Fruit fly (Drosophila melanogaster) whole organism, embryonic: ENCODE data around the gene CG10710.
A peak's percentile ranks its signal among the peaks of the same experiment; 100 is the strongest.

Experiments
- Ada2b ChIP-seq: fragments of 200-800 bp; sonication (Bioruptor generic); IDR thresholded peaks from 2 replicates; pipeline ENCODE4 v1.3.6; 2022; ENCODE audit warnings: missing biosample characterization, missing genetic modification characterization
- CG10543 ChIP-seq: fragments of 200-800 bp; sonication (Bioruptor generic); optimal IDR thresholded peaks from 3 replicates; lab custom pipeline; 2017; ENCODE audit warnings: missing biosample characterization, mild to moderate bottlenecking, missing genetic modification characterization, moderate library complexity
- CG11093 ChIP-seq: fragments of 200-800 bp; sonication (Bioruptor generic); IDR thresholded peaks from 3 replicates; pipeline ENCODE4 v1.3.6; 2022; ENCODE audit warnings: missing biosample characterization, missing genetic modification characterization
- CG11695 ChIP-seq: fragments of 200-800 bp; sonication (Bioruptor generic); IDR thresholded peaks from 3 replicates; pipeline ENCODE4 v1.3.6; 2022; ENCODE audit warnings: missing biosample characterization, missing genetic modification characterization
- CG12071 ChIP-seq: fragments of 200-800 bp; sonication (Bioruptor generic); optimal IDR thresholded peaks from 3 replicates; lab custom pipeline; 2018; ENCODE audit warnings: missing biosample characterization, mild to moderate bottlenecking, missing genetic modification characterization
- CG12744 ChIP-seq: fragments of 200-800 bp; sonication (Bioruptor generic); optimal IDR thresholded peaks from 2 replicates; lab custom pipeline; 2016; ENCODE audit warnings: missing biosample characterization, missing genetic modification characterization
- CG13287 ChIP-seq: fragments of 200-800 bp; sonication (Bioruptor generic); IDR thresholded peaks from 2 replicates; pipeline ENCODE4 v1.3.6; 2022; ENCODE audit warnings: missing biosample characterization, missing genetic modification characterization; ENCODE audit not compliant: partially characterized antibody
- CG14014 ChIP-seq: fragments of 200-800 bp; sonication (Bioruptor generic); IDR thresholded peaks from 2 replicates; pipeline ENCODE4 v1.3.6; 2022; ENCODE audit warnings: missing biosample characterization, missing genetic modification characterization
- CG14441 ChIP-seq: fragments of 200-800 bp; sonication (Bioruptor generic); IDR thresholded peaks from 2 replicates; pipeline ENCODE4 v1.3.6; 2022; ENCODE audit warnings: missing biosample characterization, missing genetic modification characterization
- CG1529 ChIP-seq: fragments of 200-800 bp; sonication (Bioruptor generic); optimal IDR thresholded peaks from 3 replicates; lab custom pipeline; 2018; ENCODE audit warnings: missing biosample characterization, missing genetic modification characterization
- CG17385 ChIP-seq: fragments of 200-800 bp; sonication (Bioruptor generic); optimal IDR thresholded peaks from 3 replicates; lab custom pipeline; 2018; ENCODE audit warnings: missing biosample characterization, mild to moderate bottlenecking, missing genetic modification characterization
- CG2678 ChIP-seq: fragments of 200-800 bp; sonication (Bioruptor generic); optimal IDR thresholded peaks from 3 replicates; lab custom pipeline; 2019; ENCODE audit warnings: missing biosample characterization, mild to moderate bottlenecking, missing genetic modification characterization, moderate library complexity
- CG30431 ChIP-seq: fragments of 200-800 bp; sonication (Bioruptor generic); optimal IDR thresholded peaks from 2 replicates; lab custom pipeline; 2017; ENCODE audit warnings: missing biosample characterization, missing genetic modification characterization
- CG31388 ChIP-seq: fragments of 200-800 bp; sonication (Bioruptor generic); optimal IDR thresholded peaks from 2 replicates; lab custom pipeline; 2016; ENCODE audit warnings: missing biosample characterization, missing genetic modification characterization
- CG34224 ChIP-seq: fragments of 200-800 bp; sonication (Bioruptor generic); IDR thresholded peaks from 3 replicates; pipeline ENCODE4 v1.3.6; 2022; ENCODE audit warnings: missing biosample characterization, missing genetic modification characterization; ENCODE audit not compliant: partially characterized antibody
- CG4617 ChIP-seq: fragments of 200-800 bp; sonication (Bioruptor generic); optimal IDR thresholded peaks from 3 replicates; lab custom pipeline; 2016; ENCODE audit warnings: missing biosample characterization, missing genetic modification characterization, borderline replicate concordance
- CG5953 ChIP-seq: fragments of 200-800 bp; sonication (Bioruptor generic); IDR thresholded peaks from 2 replicates; pipeline ENCODE4 v1.3.6; 2022; ENCODE audit warnings: missing biosample characterization, missing genetic modification characterization
- CG6813 ChIP-seq: fragments of 200-800 bp; sonication (Bioruptor generic); optimal IDR thresholded peaks from 2 replicates; lab custom pipeline; 2017; ENCODE audit warnings: missing biosample characterization, missing genetic modification characterization, mild to moderate bottlenecking, moderate library complexity, missing genetic modification reagents
- CG7556 ChIP-seq: fragments of 200-800 bp; sonication (Bioruptor generic); optimal IDR thresholded peaks from 2 replicates; lab custom pipeline; 2017; ENCODE audit warnings: missing biosample characterization, mild to moderate bottlenecking, missing genetic modification characterization
- CG9215 ChIP-seq: fragments of 200-800 bp; sonication (Bioruptor generic); IDR thresholded peaks from 2 replicates; pipeline ENCODE4 v1.3.6; 2022; ENCODE audit warnings: missing biosample characterization, missing genetic modification characterization
- CkIIα-i1 ChIP-seq: fragments of 200-800 bp; sonication (Bioruptor generic); IDR thresholded peaks from 2 replicates; pipeline ENCODE4 v1.3.6; 2022; ENCODE audit warnings: missing biosample characterization, missing genetic modification characterization
- D19A ChIP-seq: fragments of 200-800 bp; optimal IDR thresholded peaks from 3 replicates; lab custom pipeline; 2019; ENCODE audit warnings: missing biosample characterization, mild to moderate bottlenecking, missing genetic modification characterization, moderate library complexity
- Deaf1 ChIP-seq: fragments of 200-800 bp; optimal IDR thresholded peaks from 3 replicates; lab custom pipeline; 2019; ENCODE audit warnings: missing biosample characterization, mild to moderate bottlenecking, missing genetic modification characterization, moderate library complexity
- Doc2 ChIP-seq: fragments of 200-800 bp; sonication (Bioruptor generic); IDR thresholded peaks from 2 replicates; pipeline ENCODE4 v1.3.6; 2022; ENCODE audit warnings: missing biosample characterization, missing genetic modification characterization
- Doc3 ChIP-seq: fragments of 200-800 bp; sonication (Bioruptor generic); IDR thresholded peaks from 3 replicates; pipeline ENCODE4 v1.3.6; 2022; ENCODE audit warnings: missing biosample characterization, missing genetic modification characterization; ENCODE audit not compliant: partially characterized antibody
- Hr39 ChIP-seq: fragments of >200 bp; optimal IDR thresholded peaks from 2 replicates; lab custom pipeline; 2017
- MESR4 ChIP-seq: fragments of 200-800 bp; sonication (Bioruptor generic); optimal IDR thresholded peaks from 2 replicates; lab custom pipeline; 2018; ENCODE audit warnings: missing biosample characterization, mild to moderate bottlenecking, missing genetic modification characterization, moderate library complexity
- Med ChIP-seq: fragments of 200-800 bp; sonication (Bioruptor generic); peaks from one replicate; lab custom pipeline; 2016; ENCODE audit warnings: missing biosample characterization, missing genetic modification characterization, mild to moderate bottlenecking, inconsistent platforms, moderate library complexity
- Nf-YA ChIP-seq: fragments of 200-800 bp; sonication (Bioruptor generic); IDR thresholded peaks from 2 replicates; pipeline ENCODE4 v1.3.6; 2022; ENCODE audit warnings: missing biosample characterization, missing genetic modification characterization
- Poxn ChIP-seq: fragments of 200-800 bp; sonication (Bioruptor generic); IDR thresholded peaks from 2 replicates; pipeline ENCODE4 v1.3.6; 2022; ENCODE audit warnings: missing biosample characterization, missing genetic modification characterization
- Ptx1 ChIP-seq: fragments of 200-800 bp; sonication (Bioruptor generic); IDR thresholded peaks from 2 replicates; pipeline ENCODE4 v1.3.6; 2022; ENCODE audit warnings: missing biosample characterization, missing genetic modification characterization
- Xrp1 ChIP-seq: fragments of 200-800 bp; sonication (Bioruptor generic); IDR thresholded peaks from 2 replicates; pipeline ENCODE4 v1.3.6; 2022; ENCODE audit warnings: missing biosample characterization, missing genetic modification characterization
- al ChIP-seq: fragments of 200-800 bp; sonication (Bioruptor generic); IDR thresholded peaks from 2 replicates; pipeline ENCODE4 v1.3.6; 2022; ENCODE audit warnings: missing biosample characterization, missing genetic modification characterization
- bcd ChIP-seq: fragments of 200-800 bp; sonication (Bioruptor generic); optimal IDR thresholded peaks from 2 replicates; lab custom pipeline; 2017; ENCODE audit warnings: missing biosample characterization, mild to moderate bottlenecking, missing genetic modification characterization
- bsh ChIP-seq, 2 experiments: fragments of 200-800 bp; sonication (Bioruptor generic); optimal IDR thresholded peaks; 2 replicates each; lab custom pipeline; 2017 to 2018; ENCODE audit warnings: mild to moderate bottlenecking in 2 of 2, missing biosample characterization in 2 of 2, missing genetic modification characterization in 2 of 2, moderate library complexity in 1 of 2
- chif ChIP-seq, 2 experiments: fragments of 200-800 bp; sonication (Bioruptor generic); optimal IDR thresholded peaks; 3 replicates each; lab custom pipeline; 2016; ENCODE audit warnings: missing biosample characterization in 2 of 2, missing genetic modification characterization in 2 of 2
- chinmo ChIP-seq: fragments of 200-800 bp; sonication (Bioruptor generic); IDR thresholded peaks from 4 replicates; pipeline ENCODE4 v1.3.6; 2022; ENCODE audit warnings: missing biosample characterization, missing genetic modification characterization; ENCODE audit not compliant: partially characterized antibody
- crol ChIP-seq: fragments of 200-800 bp; sonication (Bioruptor generic); IDR thresholded peaks from 2 replicates; pipeline ENCODE4 v1.3.6; 2022; ENCODE audit warnings: missing biosample characterization, missing genetic modification characterization
- hbn ChIP-seq: fragments of 200-800 bp; sonication (Bioruptor generic); IDR thresholded peaks from 2 replicates; pipeline ENCODE4 v1.3.6; 2022; ENCODE audit warnings: missing biosample characterization, missing genetic modification characterization; ENCODE audit not compliant: partially characterized antibody
- lab ChIP-seq: fragments of 200-800 bp; sonication (Bioruptor generic); optimal IDR thresholded peaks from 3 replicates; lab custom pipeline; 2017; ENCODE audit warnings: missing biosample characterization, missing genetic modification characterization, mild to moderate bottlenecking, moderate library complexity, missing genetic modification reagents
- nom ChIP-seq: fragments of 200-800 bp; sonication (Bioruptor generic); optimal IDR thresholded peaks from 2 replicates; lab custom pipeline; 2017; ENCODE audit warnings: missing biosample characterization, missing genetic modification characterization, mild to moderate bottlenecking, moderate library complexity, missing genetic modification reagents
- pb ChIP-seq: fragments of 200-800 bp; sonication (Bioruptor generic); optimal IDR thresholded peaks from 3 replicates; lab custom pipeline; 2016; ENCODE audit warnings: missing biosample characterization, missing genetic modification characterization
- row ChIP-seq: fragments of 200-800 bp; sonication (Bioruptor generic); IDR thresholded peaks from 3 replicates; pipeline ENCODE4 v1.3.6; 2022; ENCODE audit warnings: missing biosample characterization, missing genetic modification characterization
- sr ChIP-seq: fragments of 200-800 bp; sonication (Bioruptor generic); IDR thresholded peaks from 3 replicates; pipeline ENCODE4 v1.3.6; 2022; ENCODE audit warnings: missing biosample characterization, missing genetic modification characterization
- ssp ChIP-seq: fragments of 200-800 bp; sonication (Bioruptor generic); IDR thresholded peaks from 2 replicates; pipeline ENCODE4 v1.3.6; 2022; ENCODE audit warnings: missing biosample characterization, missing genetic modification characterization
- vnd ChIP-seq: fragments of 200-800 bp; sonication (Bioruptor generic); IDR thresholded peaks from 3 replicates; pipeline ENCODE4 v1.3.6; 2022; ENCODE audit warnings: missing biosample characterization, missing genetic modification characterization; ENCODE audit not compliant: partially characterized antibody
- zfh1 ChIP-seq: fragments of 200-800 bp; sonication (Bioruptor generic); IDR thresholded peaks from 3 replicates; pipeline ENCODE4 v1.3.6; 2022; ENCODE audit warnings: missing biosample characterization, missing genetic modification characterization

The CG10710 gene

DNA sequence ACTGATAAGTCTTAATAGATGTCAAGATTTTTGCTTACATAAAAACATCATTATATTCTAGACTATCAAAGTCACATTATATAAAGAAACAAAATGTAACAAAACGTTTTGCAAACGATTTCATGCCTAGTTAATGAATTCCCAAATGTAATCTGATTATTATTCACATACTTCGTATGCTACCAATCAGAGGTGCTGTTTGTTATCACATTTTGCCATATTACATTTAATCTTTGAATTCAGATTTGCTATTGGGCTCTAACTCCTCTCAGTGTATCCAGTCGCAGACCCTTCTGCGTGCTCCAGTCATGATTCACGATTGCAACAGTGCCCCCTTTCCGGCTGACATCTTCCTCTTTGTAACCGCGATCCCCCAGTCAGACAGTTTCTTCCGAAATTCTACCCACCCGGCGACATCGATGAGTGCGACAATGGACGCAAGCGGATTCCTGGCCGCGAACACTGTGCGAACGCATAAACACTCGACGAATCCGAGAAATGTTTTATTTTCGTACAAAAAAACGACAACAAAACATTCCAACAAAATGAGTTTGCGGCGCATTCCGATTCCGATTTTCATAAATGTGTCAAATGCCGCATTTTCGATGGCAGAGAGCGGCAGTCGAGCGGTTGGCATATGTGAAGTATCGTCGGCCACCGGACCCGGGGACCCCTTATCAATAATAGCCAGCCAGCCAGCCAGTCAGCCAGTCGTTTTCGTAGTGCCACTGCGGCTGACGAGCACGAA is 31.1 kb downstream of the CG10710 start (continued):
- TF ChIP-seq CG14441 (GFP tag; lab: Robert Waterston, UW) (peak; percentile 29; the same call in 1 of the 2 replicates), Hr39 (lab: Kevin White, UChicago) (no peak), CG1529 (GFP tag; lab: Kevin White, UChicago) (no peak), CG2678 (tag; lab: Kevin White, UChicago) (peak; percentile 5), zfh1 (GFP tag; lab: Robert Waterston, UW) (no peak), CkIIα-i1 (GFP tag; lab: Robert Waterston, UW) (no peak), chif (GFP tag; optimal IDR thresholded peaks at IDR 0.05; lab: Kevin White, UChicago) (peak in 1 of 2 experiments; percentile 4), chinmo (GFP tag; lab: Robert Waterston, UW) (0 out of 4 replicates have a peak, but pooled peaks have one; percentile 25), lab (no peak), CG10543 (GFP tag; lab: Kevin White, UChicago) (no peak), CG14014 (GFP tag; lab: Robert Waterston, UW) (peak; percentile 35; the same call in 1 of the 2 replicates), CG5953 (GFP tag; lab: Robert Waterston, UW) (no peak), D19A (no peak), Deaf1 (peak; percentile 55), Doc2 (GFP tag; lab: Robert Waterston, UW) (no peak), CG9215 (GFP tag; lab: Robert Waterston, UW) (0 out of 2 replicates have a peak, but pooled peaks have one; percentile 10), CG6813 (no peak), CG7556 (GFP tag; lab: Kevin White, UChicago) (no peak), CG17385 (GFP tag; lab: Kevin White, UChicago) (no peak)
- TF ChIP-seq, all 482 proteins: peak for 41

DNA sequence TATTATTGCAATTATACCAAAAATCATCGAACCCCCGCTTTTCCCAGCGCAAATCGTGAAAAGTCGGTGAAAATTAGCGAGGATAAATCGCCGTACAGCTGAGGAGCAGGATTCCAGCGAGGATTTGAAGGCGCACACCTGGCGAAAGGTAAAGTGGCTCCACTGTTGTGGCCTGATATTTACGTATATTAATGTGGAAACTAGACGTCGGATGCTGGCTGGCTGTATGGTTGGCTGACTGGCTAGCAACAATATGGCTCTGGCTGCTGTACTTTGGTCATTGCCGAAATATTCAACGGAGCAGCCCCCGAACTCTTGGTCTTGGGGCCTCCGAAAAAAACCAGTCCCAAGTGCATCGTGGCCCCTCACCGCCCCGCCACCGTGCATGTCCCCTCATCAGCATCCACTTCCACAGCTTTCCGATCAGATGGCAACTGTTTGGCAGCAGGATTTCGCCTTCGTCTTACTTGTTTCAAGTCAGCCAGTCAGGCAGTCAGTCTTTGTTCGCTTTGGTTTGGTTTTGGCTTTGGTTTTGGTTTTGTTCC is 32.5 kb downstream of the CG10710 start:
- peak in 1 of 2 experiments; percentile 33 for TF ChIP-seq bsh (GFP tag; optimal IDR thresholded peaks at IDR 0.05; lab: Kevin White, UChicago)
- TF ChIP-seq CG34224 (GFP tag; lab: Robert Waterston, UW): 0 out of 3 replicates have a peak, but pooled peaks have one; percentile 9
- TF ChIP-seq CG31388 (GFP tag; lab: Kevin White, UChicago): no peak
- peak; percentile 51 for TF ChIP-seq nom (GFP tag; lab: Kevin White, UChicago)
- no peak for TF ChIP-seq Nf-YA (GFP tag; lab: Robert Waterston, UW)
- peak; percentile 5; the same call in 1 of the 2 replicates for TF ChIP-seq CG13287 (GFP tag; lab: Robert Waterston, UW)
- TF ChIP-seq CG12744 (GFP tag; lab: Kevin White, UChicago): no peak
- no peak for TF ChIP-seq CG30431 (GFP tag; lab: Kevin White, UChicago)
- TF ChIP-seq Med: peak; percentile 72
- TF ChIP-seq Ada2b: no peak
- TF ChIP-seq crol: peak; percentile 88
- TF ChIP-seq al (GFP tag; lab: Robert Waterston, UW): no peak
- 0 out of 2 replicates have a peak, but pooled peaks have one; percentile 20 for TF ChIP-seq Xrp1 (GFP tag; lab: Robert Waterston, UW)
- 0 out of 2 replicates have a peak, but pooled peaks have one; percentile 2 for TF ChIP-seq hbn (GFP tag; lab: Robert Waterston, UW)
- TF ChIP-seq CG4617 (GFP tag; lab: Kevin White, UChicago): peak; percentile 16
- TF ChIP-seq Poxn (GFP tag; lab: Robert Waterston, UW): no peak
- TF ChIP-seq CG11695 (GFP tag; lab: Robert Waterston, UW): peak; percentile 31; the same call in 1 of the 3 replicates
- TF ChIP-seq CG11093 (GFP tag; lab: Robert Waterston, UW): no peak
- peak; percentile 95 for TF ChIP-seq MESR4 (GFP tag; lab: Kevin White, UChicago)
- TF ChIP-seq vnd (GFP tag; lab: Robert Waterston, UW): 0 out of 3 replicates have a peak, but pooled peaks have one; percentile 1
- TF ChIP-seq ssp (GFP tag; lab: Robert Waterston, UW): no peak
- TF ChIP-seq CG12071 (GFP tag; lab: Kevin White, UChicago): peak; percentile 20
- TF ChIP-seq Ptx1: no peak
- peak; percentile 2 for TF ChIP-seq pb (GFP tag; lab: Kevin White, UChicago)
- 0 out of 3 replicates have a peak, but pooled peaks have one; percentile 4 for TF ChIP-seq row (GFP tag; lab: Robert Waterston, UW)
- 0 out of 3 replicates have a peak, but pooled peaks have one; percentile 10 for TF ChIP-seq sr
- no peak for TF ChIP-seq bcd (GFP tag; lab: Kevin White, UChicago)
- TF ChIP-seq Doc3 (GFP tag; lab: Robert Waterston, UW): 0 out of 3 replicates have a peak, but pooled peaks have one; percentile 44
